Fruit fly (Drosophila melanogaster): ENCODE measurements around the gene CG32280.

DNA sequence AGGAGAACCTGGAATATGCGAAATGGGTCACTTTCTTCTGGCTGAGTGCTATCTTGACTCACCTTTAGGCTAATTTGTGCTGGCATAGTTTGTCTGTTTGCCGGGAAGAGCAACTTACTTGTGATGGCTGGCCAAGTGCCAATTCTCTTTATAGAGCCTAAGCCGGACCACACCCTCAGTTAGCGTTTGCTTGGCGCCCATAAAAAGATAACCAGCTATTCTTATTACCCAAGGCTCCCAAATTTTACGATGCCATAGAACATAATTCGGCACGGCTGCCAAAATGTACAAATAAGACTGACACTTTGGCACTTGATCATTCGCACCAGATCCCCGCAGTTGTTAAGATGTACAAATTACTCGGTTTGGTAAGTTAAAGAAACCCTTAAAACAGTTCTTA, 24.7 kb downstream of the CG32280 start, which contains the start of the genes CG42525 and CG14958:
- no peak for TF ChIP-seq kay (GFP tag; ENCODE audit: borderline replicate concordance)
- no peak for TF ChIP-seq ovo (GFP tag; optimal IDR thresholded peaks at IDR 0.05)
- no peak for TF ChIP-seq Hr96 (GFP tag; optimal IDR thresholded peaks at IDR 0.05)
- no peak for TF ChIP-seq CG7045 (GFP tag; optimal IDR thresholded peaks at IDR 0.05)
- no peak for TF ChIP-seq CG7101 (tag; optimal IDR thresholded peaks at IDR 0.05)
- TF ChIP-seq Clk (GFP tag; optimal IDR thresholded peaks at IDR 0.05): no peak
- TF ChIP-seq Crg-1 (GFP tag; optimal IDR thresholded peaks at IDR 0.05): no peak
- no peak for TF ChIP-seq bab1 (GFP tag; optimal IDR thresholded peaks at IDR 0.05)
- TF ChIP-seq CG1620 (GFP tag; optimal IDR thresholded peaks at IDR 0.05): no peak
- TF ChIP-seq CG11617 (GFP tag; optimal IDR thresholded peaks at IDR 0.05): no peak
- TF ChIP-seq CG12768 (GFP tag; optimal IDR thresholded peaks at IDR 0.05): no peak

Data from whole organism, adult.